Fruit fly (Drosophila melanogaster): Measurements from ENCODE around the gene Aef1.

- TF ChIP-seq Pif1B (GFP tag; optimal IDR thresholded peaks at IDR 0.05): no peak
- no peak for TF ChIP-seq Ets98B (GFP tag; IDR thresholded peaks at IDR 0.05)
- no peak for TF ChIP-seq Pif1A (GFP tag; optimal IDR thresholded peaks at IDR 0.05)
- TF ChIP-seq rn (GFP tag; IDR thresholded peaks at IDR 0.05): no peak
- no peak for TF ChIP-seq CG12605 (GFP tag; IDR thresholded peaks at IDR 0.05)
- TF ChIP-seq CG9948 (tag; optimal IDR thresholded peaks at IDR 0.05): no peak
- no peak for TF ChIP-seq CG4496 (GFP tag; IDR thresholded peaks at IDR 0.05)
- TF ChIP-seq CG14655 (GFP tag; optimal IDR thresholded peaks at IDR 0.05): no peak
- TF ChIP-seq EcR (GFP tag; optimal IDR thresholded peaks at IDR 0.05): no peak
- TF ChIP-seq gl (tag; optimal IDR thresholded peaks at IDR 0.05): no peak
- TF ChIP-seq CG34367 (tag; optimal IDR thresholded peaks at IDR 0.05): no peak
Measured at dm6 chr3L:21455196-21455595, 22.0 kb downstream of the Aef1 start.
